Worm (Caenorhabditis elegans): Measurements from ENCODE around the gene Y49F6B.20.

Y49F6B.20 gene

DNA sequence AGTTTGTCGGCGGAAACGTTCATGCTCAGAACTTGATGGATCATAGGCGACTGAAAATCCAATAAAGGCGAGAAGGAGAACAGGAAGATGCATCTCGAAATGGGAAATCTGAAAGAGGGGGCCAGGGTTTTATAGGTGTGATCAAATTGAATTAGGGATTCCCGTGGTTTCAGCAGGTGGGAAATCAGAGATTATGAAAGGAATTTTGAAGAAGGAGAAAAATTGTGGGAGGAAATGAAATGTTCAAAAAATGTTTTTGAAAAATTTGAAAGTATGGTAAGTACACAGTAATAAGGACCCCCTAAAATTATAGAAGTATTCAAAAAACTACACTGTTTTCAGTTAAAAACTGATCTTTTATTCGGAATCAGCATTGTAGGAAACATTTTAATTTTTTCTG, at the start of gene Y49F6B.20:
TSS of gene Y49F6B.20 (minus strand) at position 101 of the 400 bp plus-strand sequence.
- TF ChIP-seq Y79H2A.3 (GFP tag; conservative IDR thresholded peaks at IDR 0.05) (no peak), bed-1 (GFP tag; IDR thresholded peaks at IDR 0.05) (no peak), hlh-26 (GFP tag; conservative IDR thresholded peaks at IDR 0.05) (no peak), K11D2.4 (GFP tag; IDR thresholded peaks at IDR 0.05) (no peak), gei-17 (GFP tag; optimal IDR thresholded peaks at IDR 0.05) (no peak), F55B11.4 (tag; optimal IDR thresholded peaks at IDR 0.05; ENCODE audit: borderline replicate concordance, insufficient read depth) (no peak), ZK185.1 (tag; optimal IDR thresholded peaks at IDR 0.05; ENCODE audit: poor library complexity, severe bottlenecking) (no peak), ceh-27 (GFP tag; optimal IDR thresholded peaks at IDR 0.05) (no peak), hrde-1 (tag; optimal IDR thresholded peaks at IDR 0.05; ENCODE audit: borderline replicate concordance) (no peak), F23B12.7 (tag; optimal IDR thresholded peaks at IDR 0.05; ENCODE audit: insufficient read depth) (no peak), ets-4 (GFP tag; optimal IDR thresholded peaks at IDR 0.05) (no peak), lag-1 (GFP tag; IDR thresholded peaks at IDR 0.05) (no peak), dpff-1 (tag; optimal IDR thresholded peaks at IDR 0.05) (no peak), let-526 (GFP tag; IDR thresholded peaks at IDR 0.05) (no peak), lsl-1 (GFP tag; optimal IDR thresholded peaks at IDR 0.05) (no peak), ztf-26 (tag; optimal IDR thresholded peaks at IDR 0.05) (no peak), madf-6 (GFP tag; IDR thresholded peaks at IDR 0.05) (no peak), hmg-20 (GFP tag; IDR thresholded peaks at IDR 0.05) (no peak), lin-54 (GFP tag; optimal IDR thresholded peaks at IDR 0.05) (no peak)

DNA sequence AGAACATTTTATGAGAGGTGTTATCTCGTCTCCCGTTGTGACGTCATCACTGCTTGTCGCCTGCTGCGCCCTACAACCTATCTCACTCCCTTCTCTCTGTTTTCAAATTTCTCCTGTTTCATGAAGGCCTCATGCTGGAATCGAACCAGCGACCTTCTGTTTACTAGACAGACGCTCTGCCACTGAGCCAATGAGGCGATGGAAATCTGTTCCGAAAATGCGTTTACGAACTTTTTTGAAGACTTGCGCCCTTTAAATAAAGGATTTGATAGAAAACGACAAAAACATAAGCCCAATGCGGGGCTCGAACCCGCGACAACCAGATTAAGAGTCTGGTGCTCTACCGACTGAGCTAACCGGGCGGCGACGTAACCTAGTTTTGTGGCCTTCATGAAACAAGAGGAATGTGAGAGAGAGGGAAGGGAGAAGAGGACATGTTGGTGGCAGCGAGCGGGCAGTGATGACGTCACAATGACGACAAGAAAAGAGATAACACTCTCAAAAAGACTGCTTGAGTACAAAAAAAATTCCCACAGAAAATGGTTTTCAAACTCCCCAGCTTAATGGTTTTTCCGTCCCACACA, 48.6 kb upstream of the Y49F6B.20 start, which contains the start of gene clec-126:
TSS of gene clec-126 (plus strand) at position 534 of the 584 bp plus-strand sequence.
- peak; percentile 49 for TF ChIP-seq ceh-79 (tag; optimal IDR thresholded peaks at IDR 0.05)
- TF ChIP-seq Y56A3A.18 (GFP tag; IDR thresholded peaks at IDR 0.05), result peak; percentile 73; the same call in 1 of the 2 replicates
- TF ChIP-seq rec-8 (tag; optimal IDR thresholded peaks at IDR 0.05), result peak; percentile 66 to 75
- TF ChIP-seq F55B11.4 (tag; optimal IDR thresholded peaks at IDR 0.05; ENCODE audit: borderline replicate concordance, insufficient read depth), result no peak
- TF ChIP-seq ceh-58 (GFP tag; IDR thresholded peaks at IDR 0.05), result no peak
- no peak for TF ChIP-seq cebp-1 (GFP tag; IDR thresholded peaks at IDR 0.05)
- peak; percentile 77 for TF ChIP-seq cebp-1 (tag; optimal IDR thresholded peaks at IDR 0.05)
- TF ChIP-seq ztf-22 (GFP tag; optimal IDR thresholded peaks at IDR 0.05), result peak; percentile 56
- peak; percentile 59; the same call in 1 of the 2 replicates for TF ChIP-seq rcor-1 (GFP tag; IDR thresholded peaks at IDR 0.05)
- peak; percentile 53 for TF ChIP-seq nhr-179 (tag; optimal IDR thresholded peaks at IDR 0.05)
- peak; percentile 66 for TF ChIP-seq lsl-1 (GFP tag; optimal IDR thresholded peaks at IDR 0.05)
- peak; percentile 16; the same call in 1 of the 2 replicates for TF ChIP-seq madf-3 (GFP tag; IDR thresholded peaks at IDR 0.05)
- peak; percentile 42 for TF ChIP-seq fkh-3 (tag; optimal IDR thresholded peaks at IDR 0.05)
- TF ChIP-seq F33H1.4 (GFP tag; IDR thresholded peaks at IDR 0.05), result peak; percentile 42
- TF ChIP-seq egrh-3 (GFP tag; IDR thresholded peaks at IDR 0.05), result peak; percentile 54
- peak; percentile 62 for TF ChIP-seq K12H6.12 (tag; optimal IDR thresholded peaks at IDR 0.05)
- TF ChIP-seq ztf-26 (tag; optimal IDR thresholded peaks at IDR 0.05), result peak; percentile 93
- peak; percentile 90 for TF ChIP-seq repo-1 (tag; optimal IDR thresholded peaks at IDR 0.05)
- TF ChIP-seq lir-1 (GFP tag; conservative IDR thresholded peaks at IDR 0.05), result 0 out of 2 replicates have a peak, but pooled peaks have one; percentile 49
- TF ChIP-seq F57C9.4 (tag; optimal IDR thresholded peaks at IDR 0.05), result no peak
- TF ChIP-seq tbp1 (GFP tag; optimal IDR thresholded peaks at IDR 0.05), result peak; percentile 92
- TF ChIP-seq nfya-2 (GFP tag; IDR thresholded peaks at IDR 0.05), result no peak
- TF ChIP-seq ztf-6 (GFP tag; IDR thresholded peaks at IDR 0.05), result peak; percentile 80
- TF ChIP-seq egl-18 (GFP tag; IDR thresholded peaks at IDR 0.05), result no peak
- TF ChIP-seq Y79H2A.3 (GFP tag; conservative IDR thresholded peaks at IDR 0.05), result no peak
- TF ChIP-seq let-607 (tag; optimal IDR thresholded peaks at IDR 0.05), result peak; percentile 11 to 75
- TF ChIP-seq F10E7.11 (tag; optimal IDR thresholded peaks at IDR 0.05), result no peak
- TF ChIP-seq pha-4 (tag; optimal IDR thresholded peaks at IDR 0.05), result peak; percentile 11
- peak; percentile 79 for TF ChIP-seq pbrm-1 (GFP tag; IDR thresholded peaks at IDR 0.05)
- no peak for TF ChIP-seq Y67H2A.10 (GFP tag; conservative IDR thresholded peaks at IDR 0.05)
- peak; percentile 50; the same call in 1 of the 2 replicates for TF ChIP-seq zfh-2 (GFP tag; conservative IDR thresholded peaks at IDR 0.05)
- peak; percentile 45 for TF ChIP-seq ceh-27 (GFP tag; optimal IDR thresholded peaks at IDR 0.05)
